Fruit fly (Drosophila melanogaster) whole organism, embryonic: Measurements from ENCODE around the gene sage.

Experiments
- CG13287 ChIP-seq: fragments of 200-800 bp; sonication (Bioruptor generic); IDR thresholded peaks from 2 replicates; pipeline ENCODE4 v1.3.6; 2022; ENCODE audit warnings: missing biosample characterization, missing genetic modification characterization; ENCODE audit not compliant: partially characterized antibody
- CG2889 ChIP-seq: fragments of 200-800 bp; sonication (Bioruptor generic); IDR thresholded peaks from 3 replicates; pipeline ENCODE4 v1.3.6; 2022; ENCODE audit warnings: missing biosample characterization, missing genetic modification characterization
- CG34376 ChIP-seq: fragments of 200-800 bp; sonication (Bioruptor generic); optimal IDR thresholded peaks from 2 replicates; lab custom pipeline; 2018; ENCODE audit warnings: missing biosample characterization, mild to moderate bottlenecking, missing genetic modification characterization
- CG4360 ChIP-seq: fragments of 200-800 bp; sonication (Bioruptor generic); IDR thresholded peaks from 2 replicates; pipeline ENCODE4 v1.3.6; 2022; ENCODE audit warnings: missing biosample characterization, missing genetic modification characterization
- CG5180 ChIP-seq: fragments of 200-800 bp; sonication (Bioruptor generic); optimal IDR thresholded peaks from 3 replicates; lab custom pipeline; 2017; ENCODE audit warnings: missing biosample characterization, missing genetic modification characterization, mild to moderate bottlenecking, moderate library complexity, missing genetic modification reagents
- CG8281 ChIP-seq: fragments of 200-800 bp; sonication (Bioruptor generic); optimal IDR thresholded peaks from 2 replicates; lab custom pipeline; 2018; ENCODE audit warnings: missing biosample characterization, mild to moderate bottlenecking, missing genetic modification characterization, moderate library complexity
- D19B ChIP-seq: fragments of 200-800 bp; sonication (Bioruptor generic); optimal IDR thresholded peaks from 2 replicates; lab custom pipeline; 2017; ENCODE audit warnings: missing biosample characterization, mild to moderate bottlenecking, missing genetic modification characterization
- Dbx ChIP-seq: fragments of 200-800 bp; sonication (Bioruptor generic); IDR thresholded peaks from 3 replicates; pipeline ENCODE4 v1.3.6; 2022; ENCODE audit warnings: missing biosample characterization, missing genetic modification characterization
- E2f2 ChIP-seq: fragments of 200-800 bp; sonication (Bioruptor generic); IDR thresholded peaks from 2 replicates; pipeline ENCODE4 v1.3.6; 2022; ENCODE audit warnings: missing biosample characterization, missing genetic modification characterization
- Opbp ChIP-seq: fragments of 200-800 bp; sonication (Bioruptor generic); IDR thresholded peaks from 3 replicates; pipeline ENCODE4 v1.3.6; 2022; ENCODE audit warnings: missing biosample characterization, missing genetic modification characterization; ENCODE audit not compliant: partially characterized antibody
- cas ChIP-seq: fragments of 200-800 bp; sonication (Bioruptor generic); IDR thresholded peaks from 2 replicates; pipeline ENCODE4 v1.3.6; 2022; ENCODE audit warnings: missing biosample characterization, missing genetic modification characterization
- cg ChIP-seq: fragments of 200-800 bp; sonication (Bioruptor generic); optimal IDR thresholded peaks from 3 replicates; lab custom pipeline; 2019; ENCODE audit warnings: missing biosample characterization, mild to moderate bottlenecking, missing genetic modification characterization, moderate library complexity
- croc ChIP-seq: fragments of 200-800 bp; sonication (Bioruptor generic); conservative IDR thresholded peaks from 3 replicates; pipeline ENCODE4 v1.3.6; 2022; ENCODE audit warnings: missing biosample characterization, missing genetic modification characterization
- pho ChIP-seq: fragments of 200-800 bp; sonication (Bioruptor generic); optimal IDR thresholded peaks from 2 replicates; lab custom pipeline; 2016; ENCODE audit warnings: missing biosample characterization, missing genetic modification characterization

- TF ChIP-seq Opbp (GFP tag; lab: Robert Waterston, UW) (no peak), CG34376 (GFP tag; lab: Kevin White, UChicago) (no peak), pho (GFP tag; lab: Kevin White, UChicago) (no peak), D19B (GFP tag; lab: Kevin White, UChicago) (no peak), CG13287 (GFP tag; lab: Robert Waterston, UW) (no peak), croc (GFP tag; lab: Robert Waterston, UW) (no peak), CG2889 (GFP tag; lab: Robert Waterston, UW) (no peak), cas (GFP tag; lab: Robert Waterston, UW) (no peak), CG4360 (GFP tag; lab: Robert Waterston, UW) (no peak), CG8281 (tag; lab: Kevin White, UChicago) (no peak), CG5180 (no peak), E2f2 (no peak), Dbx (GFP tag; lab: Robert Waterston, UW) (no peak), cg (peak; percentile 72)
Measured at dm6 chr3R:9236070-9236492, 27.9 kb downstream of the sage start.
